Fruit fly (Drosophila melanogaster) Kc167 (cell line): ENCODE results near the gene CG10383.

ENCODE experiments used
- Sin3A ChIP-seq: fragments of >200 bp; optimal IDR thresholded peaks from 2 replicates; lab custom pipeline; 2018; ENCODE audit warnings: missing external identifiers
- h ChIP-seq: fragments of >200 bp; optimal IDR thresholded peaks from 3 replicates; lab custom pipeline; 2018; ENCODE audit warnings: missing external identifiers
- psq ChIP-seq: fragments of >200 bp; optimal IDR thresholded peaks from 2 replicates; lab custom pipeline; 2017; ENCODE audit warnings: missing external identifiers

DNA sequence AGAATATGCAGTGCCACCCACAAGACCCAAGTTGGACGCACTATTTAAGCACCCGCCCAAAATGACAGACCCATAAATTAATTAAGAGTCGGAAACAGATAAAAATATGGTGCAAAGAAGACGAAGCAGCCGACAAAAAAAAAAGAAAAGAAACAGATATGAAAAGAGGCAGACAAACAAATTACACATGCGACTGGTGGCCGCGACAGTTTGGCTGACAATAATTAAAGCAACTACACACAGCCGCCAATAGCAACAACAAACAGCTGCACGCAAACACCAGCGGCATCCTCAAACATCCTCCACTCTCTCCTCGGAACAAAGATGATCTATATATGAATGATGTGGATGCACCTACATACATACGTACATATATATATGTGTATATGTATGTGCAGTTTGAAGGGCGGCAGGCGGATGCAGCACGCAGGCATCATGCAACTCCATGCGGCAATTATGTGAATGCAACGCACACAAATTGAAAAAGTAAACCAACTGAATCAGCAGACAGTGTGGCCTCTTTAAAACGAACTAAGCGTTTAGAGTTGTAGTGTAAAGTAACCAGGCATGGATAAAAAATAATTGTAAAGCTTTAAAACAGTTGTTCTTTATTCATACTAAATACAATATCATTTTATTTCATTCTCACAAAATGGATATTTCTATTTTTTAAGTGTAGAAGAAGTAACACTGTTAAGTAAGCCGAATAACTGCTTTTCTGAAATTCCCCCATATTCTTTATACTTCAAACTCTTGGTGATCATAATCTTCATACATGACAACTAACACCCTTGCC is 47.3 kb downstream of the CG10383 start:
- TF ChIP-seq psq (lab: Kevin White, UChicago) (no peak), h (lab: Kevin White, UChicago) (no peak), Sin3A (no peak)
